Fruit fly (Drosophila melanogaster): Measurements from ENCODE around the gene CG7557.

Gene CG7557

DNA sequence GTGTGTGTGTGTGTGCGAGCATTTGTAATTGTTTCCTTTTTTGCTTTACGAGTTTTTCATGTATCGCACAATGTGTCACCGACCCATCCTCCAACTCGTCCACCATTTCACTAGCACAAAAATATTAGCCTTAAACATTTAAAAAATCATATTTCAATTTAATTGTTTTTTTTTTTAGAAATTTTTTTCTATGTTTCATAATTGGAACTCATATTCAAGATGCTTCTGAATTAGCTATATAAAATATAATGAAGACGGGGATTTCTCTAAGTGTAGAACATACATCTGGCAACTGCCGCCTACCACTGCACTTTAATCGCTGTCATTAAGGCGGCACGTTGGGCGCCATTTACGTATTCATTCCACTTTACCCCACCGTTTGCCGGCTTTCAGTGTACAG lies 5.4 kb upstream of the CG7557 start (continued):
- TF ChIP-seq Sox15 (GFP tag; optimal IDR thresholded peaks at IDR 0.05) (no peak), CG8119 (GFP tag; IDR thresholded peaks at IDR 0.05) (peak; percentile 59; the same call in 2 of the 3 replicates), esn (GFP tag; optimal IDR thresholded peaks at IDR 0.05) (peak; percentile 19), Met (GFP tag; optimal IDR thresholded peaks at IDR 0.05) (peak; percentile 29), OdsH (GFP tag; optimal IDR thresholded peaks at IDR 0.05) (no peak), dac (GFP tag; optimal IDR thresholded peaks at IDR 0.05) (no peak), CG8632 (GFP tag; optimal IDR thresholded peaks at IDR 0.05) (peak; percentile 7), net (GFP tag; optimal IDR thresholded peaks at IDR 0.05) (peak; percentile 19)

dm6 chr3L:11440258-11440657 lies 4.7 kb upstream of the CG7557 start:
- TF ChIP-seq CG8119 (GFP tag; IDR thresholded peaks at IDR 0.05) (no peak), acj6 (GFP tag; optimal IDR thresholded peaks at IDR 0.05) (no peak)

- no peak for TF ChIP-seq ss (GFP tag; optimal IDR thresholded peaks at IDR 0.05)
- TF ChIP-seq Ets21C (GFP tag; optimal IDR thresholded peaks at IDR 0.05) = no peak
- no peak for TF ChIP-seq dac (GFP tag; optimal IDR thresholded peaks at IDR 0.05)
- no peak for TF ChIP-seq pdm3 (GFP tag; optimal IDR thresholded peaks at IDR 0.05)
- TF ChIP-seq Hr39 (GFP tag; optimal IDR thresholded peaks at IDR 0.05) = no peak
- no peak for TF ChIP-seq CG34406 (GFP tag; optimal IDR thresholded peaks at IDR 0.05)
- TF ChIP-seq CG8319 (GFP tag; optimal IDR thresholded peaks at IDR 0.05) = no peak
Measured at dm6 chr3L:11440769-11441168, 4.2 kb upstream of the CG7557 start.

dm6 chr3L:11441889-11442782 lies 2.8 kb upstream of the CG7557 start:
- TF ChIP-seq Smox (GFP tag; optimal IDR thresholded peaks at IDR 0.05) = no peak
- TF ChIP-seq salr (GFP tag; optimal IDR thresholded peaks at IDR 0.05) = no peak
- no peak for TF ChIP-seq OdsH (GFP tag; optimal IDR thresholded peaks at IDR 0.05)
- no peak for TF ChIP-seq CG10631 (GFP tag; optimal IDR thresholded peaks at IDR 0.05)
- no peak for TF ChIP-seq Ets21C (GFP tag; optimal IDR thresholded peaks at IDR 0.05)
- TF ChIP-seq CG1621 (tag; optimal IDR thresholded peaks at IDR 0.05) = peak; percentile 40
- peak; percentile 51 for TF ChIP-seq Lpt (GFP tag; optimal IDR thresholded peaks at IDR 0.05)
- peak; percentile 14 for TF ChIP-seq CG3032 (tag; optimal IDR thresholded peaks at IDR 0.05)
- peak; percentile 78; the same call in 2 of the 3 replicates for TF ChIP-seq CG8119 (GFP tag; IDR thresholded peaks at IDR 0.05)
- TF ChIP-seq CG6854 (GFP tag; optimal IDR thresholded peaks at IDR 0.05) = no peak
- peak; percentile 81 for TF ChIP-seq eg (GFP tag; IDR thresholded peaks at IDR 0.05)
- no peak for TF ChIP-seq vri (GFP tag; optimal IDR thresholded peaks at IDR 0.05)
- TF ChIP-seq CG6276 (GFP tag; optimal IDR thresholded peaks at IDR 0.05) = peak; percentile 38
- TF ChIP-seq CG6808 (GFP tag; optimal IDR thresholded peaks at IDR 0.05) = peak; percentile 50
- peak; percentile 77 for TF ChIP-seq CG9139 (GFP tag; optimal IDR thresholded peaks at IDR 0.05)
- no peak for TF ChIP-seq cyc (GFP tag; optimal IDR thresholded peaks at IDR 0.05)
- peak; percentile 75 for TF ChIP-seq CG15336 (GFP tag; IDR thresholded peaks at IDR 0.05)
- no peak for TF ChIP-seq achi (GFP tag; optimal IDR thresholded peaks at IDR 0.05)
- peak; percentile 45 for TF ChIP-seq spab (GFP tag; optimal IDR thresholded peaks at IDR 0.05)
- peak; percentile 34 for TF ChIP-seq Eip78C (GFP tag)
- peak; percentile 64 for TF ChIP-seq dsx (GFP tag; optimal IDR thresholded peaks at IDR 0.05; ENCODE audit: poor library complexity, severe bottlenecking)
- TF ChIP-seq svp (GFP tag) = no peak
- TF ChIP-seq CG8319 (GFP tag; optimal IDR thresholded peaks at IDR 0.05) = no peak
- no peak for TF ChIP-seq Hr39 (GFP tag; optimal IDR thresholded peaks at IDR 0.05)
- peak; percentile 86 to 87 for TF ChIP-seq ss (GFP tag; optimal IDR thresholded peaks at IDR 0.05)
- peak; percentile 81; the same call in 2 of the 3 replicates for TF ChIP-seq CG6163 (GFP tag; IDR thresholded peaks at IDR 0.05)
- no peak for TF ChIP-seq net (GFP tag; optimal IDR thresholded peaks at IDR 0.05)
- 0 out of 2 replicates have a peak, but pooled peaks have one; percentile 11 for TF ChIP-seq Gug (GFP tag; IDR thresholded peaks at IDR 0.05)
- no peak for TF ChIP-seq topi (GFP tag; optimal IDR thresholded peaks at IDR 0.05)
- TF ChIP-seq Hr38 (GFP tag; optimal IDR thresholded peaks at IDR 0.05) = no peak
- no peak for TF ChIP-seq Ets96B (tag; optimal IDR thresholded peaks at IDR 0.05)
- no peak for TF ChIP-seq esn (GFP tag; optimal IDR thresholded peaks at IDR 0.05)
- TF ChIP-seq CG16779 (tag; optimal IDR thresholded peaks at IDR 0.05) = peak; percentile 6
- TF ChIP-seq fkh (GFP tag; optimal IDR thresholded peaks at IDR 0.05) = peak; percentile 35

Measured in whole organism, prepupa.